Worm (Caenorhabditis elegans) whole organism, late embryonic: ENCODE results near the gene Y110A2AL.5.
A peak's percentile ranks its signal among the peaks of the same experiment; 100 is the strongest.

Experiments
- C08G9.2 ChIP-seq: sonication (generic microtip); optimal IDR thresholded peaks from 2 replicates; lab custom pipeline; 2016; ENCODE audit warnings: mild to moderate bottlenecking, missing genetic modification characterization, moderate library complexity, missing compliant biosample characterization
- F13H6.1 ChIP-seq: sonication (generic microtip); optimal IDR thresholded peaks from 2 replicates; lab custom pipeline; 2016; ENCODE audit warnings: missing genetic modification characterization, missing compliant biosample characterization
- Y22D7AL.16 ChIP-seq: sonication (generic microtip); optimal IDR thresholded peaks from 2 replicates; lab custom pipeline; 2016; ENCODE audit warnings: missing genetic modification characterization, missing compliant biosample characterization
- ahr-1 ChIP-seq: sonication (generic microtip); optimal IDR thresholded peaks from 2 replicates; lab custom pipeline; 2016; ENCODE audit warnings: missing genetic modification characterization, missing compliant biosample characterization
- ceh-14 ChIP-seq: sonication (generic microtip); optimal IDR thresholded peaks from 2 replicates; lab custom pipeline; 2016; ENCODE audit warnings: missing genotype, missing genetic modification characterization, missing compliant biosample characterization
- ceh-18 ChIP-seq: sonication (generic microtip); optimal IDR thresholded peaks from 2 replicates; lab custom pipeline; 2016; ENCODE audit warnings: missing genetic modification characterization, missing compliant biosample characterization
- ceh-2 ChIP-seq: sonication (generic microtip); optimal IDR thresholded peaks from 2 replicates; lab custom pipeline; 2016; ENCODE audit warnings: missing genotype, missing genetic modification characterization, missing compliant biosample characterization
- ceh-31 ChIP-seq: sonication (generic microtip); optimal IDR thresholded peaks from 2 replicates; lab custom pipeline; 2016; ENCODE audit warnings: missing genetic modification characterization, missing compliant biosample characterization
- ceh-34 ChIP-seq: sonication (generic microtip); optimal IDR thresholded peaks from 2 replicates; lab custom pipeline; 2016; ENCODE audit warnings: mild to moderate bottlenecking, missing genetic modification characterization, missing compliant biosample characterization
- ceh-45 ChIP-seq: fragments of 200-800 bp; sonication (Bioruptor generic); IDR thresholded peaks from 2 replicates; pipeline ENCODE4 v1.3.6; 2022; ENCODE audit warnings: missing genetic modification reagents, missing genetic modification characterization, missing compliant biosample characterization
- ceh-48 ChIP-seq: sonication (generic microtip); optimal IDR thresholded peaks from 2 replicates; lab custom pipeline; 2016; ENCODE audit warnings: missing genetic modification characterization, inconsistent platforms, missing compliant biosample characterization
- ceh-6 ChIP-seq: fragments of 200-800 bp; sonication (Bioruptor generic); optimal IDR thresholded peaks from 2 replicates; lab custom pipeline; 2018; ENCODE audit warnings: mild to moderate bottlenecking, missing genetic modification characterization, missing compliant biosample characterization
- che-1 ChIP-seq: sonication (generic microtip); optimal IDR thresholded peaks from 2 replicates; lab custom pipeline; 2016; ENCODE audit warnings: mild to moderate bottlenecking, missing genetic modification characterization, missing compliant biosample characterization
- dmd-4 ChIP-seq: sonication (generic microtip); optimal IDR thresholded peaks from 2 replicates; lab custom pipeline; 2016; ENCODE audit warnings: borderline replicate concordance, missing genetic modification characterization, missing compliant biosample characterization
- dve-1 ChIP-seq: sonication (generic microtip); optimal IDR thresholded peaks from 2 replicates; lab custom pipeline; 2017; ENCODE audit warnings: antibody characterized with exemption, mild to moderate bottlenecking, missing genetic modification characterization, missing compliant biosample characterization
- elt-2 ChIP-seq: sonication (generic microtip); optimal IDR thresholded peaks from 2 replicates; lab custom pipeline; 2016; ENCODE audit warnings: missing genetic modification reagents, missing genetic modification characterization, missing compliant biosample characterization
- elt-4 ChIP-seq: sonication (generic microtip); optimal IDR thresholded peaks from 2 replicates; lab custom pipeline; 2016; ENCODE audit warnings: missing genetic modification characterization, missing compliant biosample characterization
- ets-4 ChIP-seq: sonication (generic microtip); optimal IDR thresholded peaks from 2 replicates; lab custom pipeline; 2016; ENCODE audit warnings: missing genetic modification characterization, missing compliant biosample characterization
- eyg-1 ChIP-seq: sonication (generic microtip); optimal IDR thresholded peaks from 2 replicates; lab custom pipeline; 2016; ENCODE audit warnings: missing genotype, missing genetic modification characterization, missing compliant biosample characterization
- fax-1 ChIP-seq: sonication (generic microtip); optimal IDR thresholded peaks from 2 replicates; lab custom pipeline; 2016; ENCODE audit warnings: missing genotype, missing genetic modification characterization, missing compliant biosample characterization
- gmeb-2 ChIP-seq: sonication (generic microtip); optimal IDR thresholded peaks from 2 replicates; lab custom pipeline; 2016; ENCODE audit warnings: missing genetic modification characterization, inconsistent platforms, missing compliant biosample characterization
- hlh-6 ChIP-seq: sonication (generic microtip); optimal IDR thresholded peaks from 2 replicates; lab custom pipeline; 2016; ENCODE audit warnings: missing genotype, missing genetic modification characterization, missing compliant biosample characterization
- hlh-8 ChIP-seq: sonication (generic microtip); optimal IDR thresholded peaks from 2 replicates; lab custom pipeline; 2016; ENCODE audit warnings: missing genotype, missing genetic modification characterization, missing compliant biosample characterization
- lim-6 ChIP-seq: sonication (generic microtip); optimal IDR thresholded peaks from 2 replicates; lab custom pipeline; 2016; ENCODE audit warnings: missing genetic modification characterization, missing compliant biosample characterization
- lin-11 ChIP-seq: fragments of 200-800 bp; sonication (Bioruptor generic); optimal IDR thresholded peaks from 2 replicates; lab custom pipeline; 2018; ENCODE audit warnings: mild to moderate bottlenecking, missing genetic modification characterization, missing compliant biosample characterization
- madf-2 ChIP-seq: sonication (generic microtip); optimal IDR thresholded peaks from 2 replicates; lab custom pipeline; 2017; ENCODE audit warnings: missing genetic modification characterization, missing compliant biosample characterization
- mec-3 ChIP-seq: sonication (generic microtip); optimal IDR thresholded peaks from 2 replicates; lab custom pipeline; 2016; ENCODE audit warnings: borderline replicate concordance, missing genetic modification characterization, missing compliant biosample characterization
- nfya-1 ChIP-seq: sonication (generic microtip); optimal IDR thresholded peaks from 2 replicates; lab custom pipeline; 2017; ENCODE audit warnings: missing genetic modification characterization, mild to moderate bottlenecking, missing compliant biosample characterization, antibody characterized with exemption, moderate library complexity
- nhr-232 ChIP-seq: sonication (generic microtip); optimal IDR thresholded peaks from 2 replicates; lab custom pipeline; 2016; ENCODE audit warnings: missing genetic modification characterization, missing compliant biosample characterization
- odd-2 ChIP-seq: sonication (generic microtip); optimal IDR thresholded peaks from 2 replicates; lab custom pipeline; 2017; ENCODE audit warnings: antibody characterized with exemption, mild to moderate bottlenecking, missing genetic modification characterization, missing compliant biosample characterization
- pat-9 ChIP-seq: fragments of 200-800 bp; sonication (Bioruptor generic); optimal IDR thresholded peaks from 2 replicates; lab custom pipeline; 2018; ENCODE audit warnings: mild to moderate bottlenecking, missing genetic modification characterization, moderate library complexity, missing compliant biosample characterization
- pha-2 ChIP-seq: sonication (generic microtip); optimal IDR thresholded peaks from 2 replicates; lab custom pipeline; 2017; ENCODE audit warnings: mild to moderate bottlenecking, missing genetic modification characterization, missing compliant biosample characterization
- pqm-1 ChIP-seq: sonication (generic microtip); optimal IDR thresholded peaks from 2 replicates; lab custom pipeline; 2016; ENCODE audit warnings: missing genetic modification characterization, missing compliant biosample characterization
- pros-1 ChIP-seq: fragments of 150-350 bp; optimal IDR thresholded peaks from 2 replicates; lab custom pipeline; 2014; ENCODE audit warnings: missing biosample characterization, missing genetic modification reagents, missing genetic modification characterization
- ref-2 ChIP-seq: sonication (generic microtip); optimal IDR thresholded peaks from 2 replicates; lab custom pipeline; 2016; ENCODE audit warnings: missing genetic modification characterization, missing compliant biosample characterization
- rnt-1 ChIP-seq: sonication (generic microtip); optimal IDR thresholded peaks from 2 replicates; lab custom pipeline; 2016; ENCODE audit warnings: missing genetic modification characterization, missing compliant biosample characterization
- sox-4 ChIP-seq: sonication (generic microtip); optimal IDR thresholded peaks from 2 replicates; lab custom pipeline; 2017; ENCODE audit warnings: mild to moderate bottlenecking, missing genetic modification characterization, inconsistent platforms, missing compliant biosample characterization
- tbx-2 ChIP-seq: sonication (generic microtip); optimal IDR thresholded peaks from 2 replicates; lab custom pipeline; 2016; ENCODE audit warnings: missing genetic modification characterization, missing compliant biosample characterization
- tbx-7 ChIP-seq: sonication (generic microtip); optimal IDR thresholded peaks from 2 replicates; lab custom pipeline; 2016; ENCODE audit warnings: missing genotype, missing genetic modification characterization, missing compliant biosample characterization
- ttx-3 ChIP-seq: sonication (generic microtip); optimal IDR thresholded peaks from 2 replicates; lab custom pipeline; 2016; ENCODE audit warnings: missing genetic modification reagents, missing genetic modification characterization, missing compliant biosample characterization
- unc-3 ChIP-seq, 2 experiments: fragments of 200-800 bp in 1 of 2; sonication (Bioruptor generic) in 1 of 2; sonication (generic microtip) in 1 of 2; conservative IDR thresholded peaks in 1 of 2; optimal IDR thresholded peaks in 1 of 2; 2 replicates each; pipeline versions ENCODE4 v1.3.6 to Lab custom; 2016 to 2022; ENCODE audit warnings: missing compliant biosample characterization in 2 of 2, missing genetic modification characterization in 2 of 2, missing genetic modification reagents in 1 of 2
- unc-42 ChIP-seq: sonication (generic microtip); optimal IDR thresholded peaks from 2 replicates; lab custom pipeline; 2016; ENCODE audit warnings: missing genotype, missing genetic modification characterization, missing compliant biosample characterization
- unc-55 ChIP-seq: sonication (generic microtip); optimal IDR thresholded peaks from 2 replicates; lab custom pipeline; 2017; ENCODE audit warnings: missing biosample characterization, missing genetic modification reagents, missing genetic modification characterization
- unc-86 ChIP-seq: sonication (generic microtip); optimal IDR thresholded peaks from 2 replicates; lab custom pipeline; 2016; ENCODE audit warnings: missing genetic modification characterization, missing compliant biosample characterization
- zip-5 ChIP-seq: sonication (generic microtip); optimal IDR thresholded peaks from 2 replicates; lab custom pipeline; 2016; ENCODE audit warnings: missing genetic modification characterization, missing compliant biosample characterization
- ztf-16 ChIP-seq: sonication (generic microtip); optimal IDR thresholded peaks from 2 replicates; lab custom pipeline; 2017; ENCODE audit warnings: missing genetic modification characterization, missing compliant biosample characterization

Y110A2AL.5 gene

ce11 chrII:2885518-2886449 lies 21.5 kb downstream of the Y110A2AL.5 start:
- TF ChIP-seq ceh-14 (no peak), ceh-48 (tag; lab: Kevin White, UChicago) (peak; percentile 23)

ce11 chrII:2888957-2889630 lies 24.8 kb downstream of the Y110A2AL.5 start, which contains the start of gene pinn-1:
pinn-1 (minus strand) TSS chrII:2889007.
- peak; percentile 13 for TF ChIP-seq ahr-1
- TF ChIP-seq ceh-31 (tag; lab: Kevin White, UChicago): peak; percentile 99
- no peak for TF ChIP-seq pqm-1
- TF ChIP-seq nhr-232 (tag; lab: Kevin White, UChicago): no peak
- TF ChIP-seq C08G9.2 (tag; lab: Kevin White, UChicago): peak; percentile 99
- peak; percentile 13 for TF ChIP-seq unc-86 (tag; lab: Kevin White, UChicago)
- no peak for TF ChIP-seq odd-2 (tag; lab: Kevin White, UChicago)
- peak; percentile 57 for TF ChIP-seq elt-2 (tag; lab: Kevin White, UChicago)
- TF ChIP-seq mec-3 (tag; lab: Kevin White, UChicago): peak; percentile 68
- TF ChIP-seq ets-4: peak; percentile 98
- peak; percentile 76 for TF ChIP-seq zip-5
- peak; percentile 72 for TF ChIP-seq ref-2
- peak; percentile 94 for TF ChIP-seq tbx-7 (tag; lab: Kevin White, UChicago)
- TF ChIP-seq dve-1 (tag; lab: Kevin White, UChicago): no peak
- TF ChIP-seq unc-55: peak; percentile 19
- TF ChIP-seq hlh-6 (tag; lab: Kevin White, UChicago): peak; percentile 68
- no peak for TF ChIP-seq ttx-3 (tag; lab: Kevin White, UChicago)
- TF ChIP-seq nfya-1 (tag; lab: Kevin White, UChicago): peak; percentile 41
- TF ChIP-seq pat-9 (tag; lab: Kevin White, UChicago): no peak
- TF ChIP-seq tbx-2: peak; percentile 86
- TF ChIP-seq che-1 (tag; lab: Kevin White, UChicago): peak; percentile 8
- no peak for TF ChIP-seq lin-11
- no peak for TF ChIP-seq gmeb-2 (tag; lab: Kevin White, UChicago)
- no peak for TF ChIP-seq ceh-6
- peak; percentile 65 for TF ChIP-seq unc-3 (GFP tag; conservative IDR thresholded peaks at IDR 0.05; lab: Robert Waterston, UW)
- TF ChIP-seq unc-3 (tag; optimal IDR thresholded peaks at IDR 0.05; lab: Kevin White, UChicago): no peak
- peak; percentile 56 for TF ChIP-seq F13H6.1 (tag; lab: Kevin White, UChicago)
- TF ChIP-seq rnt-1: peak; percentile 92
- TF ChIP-seq ceh-18 (tag; lab: Kevin White, UChicago): peak; percentile 57
- TF ChIP-seq ceh-48 (tag; lab: Kevin White, UChicago): peak; percentile 91
- TF ChIP-seq hlh-8: peak; percentile 79
- TF ChIP-seq ceh-14: peak; percentile 84
- TF ChIP-seq eyg-1: peak; percentile 47
- peak; percentile 53 for TF ChIP-seq madf-2 (tag; lab: Kevin White, UChicago)
- peak; percentile 45 for TF ChIP-seq pros-1 (tag; lab: Kevin White, UChicago)
- peak; percentile 53 for TF ChIP-seq ztf-16 (tag; lab: Kevin White, UChicago)
- no peak for TF ChIP-seq sox-4 (tag; lab: Kevin White, UChicago)
- peak; percentile 46 for TF ChIP-seq ceh-34 (tag; lab: Kevin White, UChicago)
- peak; percentile 92 for TF ChIP-seq lim-6 (tag; lab: Kevin White, UChicago)
- peak; percentile 48 for TF ChIP-seq dmd-4 (tag; lab: Kevin White, UChicago)
- peak; percentile 96 for TF ChIP-seq ceh-2 (tag; lab: Kevin White, UChicago)
- peak; percentile 44 for TF ChIP-seq fax-1 (tag; lab: Kevin White, UChicago)
- no peak for TF ChIP-seq elt-4
- TF ChIP-seq Y22D7AL.16 (tag; lab: Kevin White, UChicago): peak; percentile 24
- TF ChIP-seq unc-42 (tag; lab: Kevin White, UChicago): peak; percentile 70
- no peak for TF ChIP-seq ceh-45 (GFP tag; lab: Robert Waterston, UW)
- no peak for TF ChIP-seq pha-2
